Fruit fly (Drosophila melanogaster) whole organism, embryonic: ENCODE data around the gene CG5986.

Experiments used
- ATbp ChIP-seq: fragments of 200-800 bp; sonication (Bioruptor generic); optimal IDR thresholded peaks from 2 replicates; lab custom pipeline; 2017; ENCODE audit warnings: missing biosample characterization, mild to moderate bottlenecking, missing genetic modification characterization, missing genetic modification reagents
- Abd-B ChIP-seq: fragments of 200-800 bp; sonication (Bioruptor generic); optimal IDR thresholded peaks from 2 replicates; lab custom pipeline; 2018; ENCODE audit warnings: missing biosample characterization, mild to moderate bottlenecking, missing genetic modification characterization, moderate library complexity
- C15 ChIP-seq: fragments of 200-800 bp; sonication (Bioruptor generic); IDR thresholded peaks from 3 replicates; pipeline ENCODE4 v1.3.6; 2022; ENCODE audit warnings: missing biosample characterization, missing genetic modification characterization
- CG10543 ChIP-seq: fragments of 200-800 bp; sonication (Bioruptor generic); optimal IDR thresholded peaks from 3 replicates; lab custom pipeline; 2017; ENCODE audit warnings: missing biosample characterization, mild to moderate bottlenecking, missing genetic modification characterization, moderate library complexity
- CG10654 ChIP-seq: fragments of 200-800 bp; sonication (Bioruptor generic); optimal IDR thresholded peaks from 2 replicates; lab custom pipeline; 2016; ENCODE audit warnings: missing biosample characterization, missing genetic modification characterization
- CG11695 ChIP-seq: fragments of 200-800 bp; sonication (Bioruptor generic); IDR thresholded peaks from 3 replicates; pipeline ENCODE4 v1.3.6; 2022; ENCODE audit warnings: missing biosample characterization, missing genetic modification characterization
- CG12219 ChIP-seq: fragments of 200-800 bp; sonication (Bioruptor generic); optimal IDR thresholded peaks from 3 replicates; lab custom pipeline; 2018; ENCODE audit warnings: missing biosample characterization, mild to moderate bottlenecking, missing genetic modification characterization
- CG12942 ChIP-seq: fragments of 200-800 bp; sonication (Bioruptor generic); optimal IDR thresholded peaks from 3 replicates; lab custom pipeline; 2016; ENCODE audit warnings: missing biosample characterization, missing genetic modification characterization
- CG13894 ChIP-seq: fragments of 200-800 bp; sonication (Bioruptor generic); optimal IDR thresholded peaks from 3 replicates; lab custom pipeline; 2018; ENCODE audit warnings: missing biosample characterization, mild to moderate bottlenecking, missing genetic modification characterization, moderate library complexity
- CG14050 ChIP-seq: fragments of 200-800 bp; sonication (Bioruptor generic); IDR thresholded peaks from 3 replicates; pipeline ENCODE4 v1.3.6; 2022; ENCODE audit warnings: missing biosample characterization, missing genetic modification characterization
- CG14441 ChIP-seq: fragments of 200-800 bp; sonication (Bioruptor generic); IDR thresholded peaks from 2 replicates; pipeline ENCODE4 v1.3.6; 2022; ENCODE audit warnings: missing biosample characterization, missing genetic modification characterization
- CG1602 ChIP-seq: fragments of 200-800 bp; sonication (Bioruptor generic); optimal IDR thresholded peaks from 3 replicates; lab custom pipeline; 2016; ENCODE audit warnings: missing biosample characterization, missing genetic modification characterization
- CG1603 ChIP-seq: fragments of 200-800 bp; sonication (Bioruptor generic); optimal IDR thresholded peaks from 2 replicates; lab custom pipeline; 2019; ENCODE audit warnings: missing biosample characterization, mild to moderate bottlenecking, missing genetic modification characterization, moderate library complexity
- CG16779 ChIP-seq: fragments of 200-800 bp; sonication (Bioruptor generic); IDR thresholded peaks from 2 replicates; pipeline ENCODE4 v1.3.6; 2022; ENCODE audit warnings: missing biosample characterization, missing genetic modification characterization
- CG17328 ChIP-seq: fragments of 200-800 bp; sonication (Bioruptor generic); IDR thresholded peaks from 2 replicates; pipeline ENCODE4 v1.3.6; 2022; ENCODE audit warnings: missing biosample characterization, missing genetic modification characterization
- CG17359 ChIP-seq: fragments of 200-800 bp; sonication (Bioruptor generic); optimal IDR thresholded peaks from 3 replicates; lab custom pipeline; 2018; ENCODE audit warnings: missing biosample characterization, mild to moderate bottlenecking, missing genetic modification characterization, moderate library complexity
- CG18262 ChIP-seq: fragments of 200-800 bp; optimal IDR thresholded peaks from 3 replicates; lab custom pipeline; 2019; ENCODE audit warnings: missing biosample characterization, mild to moderate bottlenecking, missing genetic modification characterization, moderate library complexity
- CG2202 ChIP-seq: fragments of 200-800 bp; sonication (Bioruptor generic); optimal IDR thresholded peaks from 2 replicates; lab custom pipeline; 2018; ENCODE audit warnings: missing biosample characterization, mild to moderate bottlenecking, missing genetic modification characterization
- CG2712 ChIP-seq: fragments of 200-800 bp; optimal IDR thresholded peaks from 3 replicates; lab custom pipeline; 2019; ENCODE audit warnings: missing biosample characterization, mild to moderate bottlenecking, missing genetic modification characterization, moderate library complexity
- CG30403 ChIP-seq: fragments of 200-800 bp; sonication (Bioruptor generic); optimal IDR thresholded peaks from 3 replicates; lab custom pipeline; 2016; ENCODE audit warnings: missing biosample characterization, missing genetic modification characterization
- CG33557 ChIP-seq: fragments of 200-800 bp; sonication (Bioruptor generic); optimal IDR thresholded peaks from 2 replicates; lab custom pipeline; 2019; ENCODE audit warnings: missing biosample characterization, mild to moderate bottlenecking, missing genetic modification characterization, moderate library complexity
- CG3847 ChIP-seq: fragments of 200-800 bp; sonication (Bioruptor generic); IDR thresholded peaks from 2 replicates; pipeline ENCODE4 v1.3.6; 2022; ENCODE audit warnings: missing biosample characterization, missing genetic modification characterization
- CG4282 ChIP-seq: fragments of 200-800 bp; sonication (Bioruptor generic); optimal IDR thresholded peaks from 2 replicates; lab custom pipeline; 2016; ENCODE audit warnings: missing biosample characterization, missing genetic modification characterization
- CG4820 ChIP-seq: fragments of 200-800 bp; sonication (Bioruptor generic); optimal IDR thresholded peaks from 3 replicates; lab custom pipeline; 2016; ENCODE audit warnings: missing biosample characterization, missing genetic modification characterization
- CG5180 ChIP-seq: fragments of 200-800 bp; sonication (Bioruptor generic); optimal IDR thresholded peaks from 3 replicates; lab custom pipeline; 2017; ENCODE audit warnings: missing biosample characterization, missing genetic modification characterization, mild to moderate bottlenecking, moderate library complexity, missing genetic modification reagents
- CG6272 ChIP-seq: fragments of 200-800 bp; sonication (Bioruptor generic); IDR thresholded peaks from 2 replicates; pipeline ENCODE4 v1.3.6; 2022; ENCODE audit warnings: missing biosample characterization, missing genetic modification characterization
- CG7928 ChIP-seq: fragments of 200-800 bp; sonication (Bioruptor generic); optimal IDR thresholded peaks from 2 replicates; lab custom pipeline; 2017; ENCODE audit warnings: missing biosample characterization, mild to moderate bottlenecking, missing genetic modification characterization
- CG7987 ChIP-seq: fragments of 200-800 bp; sonication (Bioruptor generic); optimal IDR thresholded peaks from 2 replicates; lab custom pipeline; 2018; ENCODE audit warnings: missing biosample characterization, mild to moderate bottlenecking, missing genetic modification characterization, moderate library complexity
- CG8924 ChIP-seq: fragments of 200-800 bp; optimal IDR thresholded peaks from 3 replicates; lab custom pipeline; 2019; ENCODE audit warnings: missing biosample characterization, mild to moderate bottlenecking, missing genetic modification characterization, moderate library complexity
- CG9437 ChIP-seq: fragments of 200-800 bp; sonication (Bioruptor generic); optimal IDR thresholded peaks from 2 replicates; lab custom pipeline; 2018; ENCODE audit warnings: missing biosample characterization, mild to moderate bottlenecking, missing genetic modification characterization
- Dad ChIP-seq: fragments of 200-800 bp; sonication (Bioruptor generic); optimal IDR thresholded peaks from 3 replicates; lab custom pipeline; 2016; ENCODE audit warnings: missing biosample characterization, missing genetic modification characterization
- GATAe ChIP-seq: fragments of 200-800 bp; sonication (Bioruptor generic); conservative IDR thresholded peaks from 2 replicates; pipeline ENCODE4 v1.3.6; 2022; ENCODE audit warnings: missing biosample characterization, missing genetic modification characterization
- Hand ChIP-seq: fragments of 200-800 bp; sonication (Bioruptor generic); optimal IDR thresholded peaks from 2 replicates; lab custom pipeline; 2017; ENCODE audit warnings: mild to moderate bottlenecking, missing biosample characterization, missing genetic modification reagents, missing genetic modification characterization
- Hr51 ChIP-seq, 2 experiments: fragments of 200-800 bp; sonication (Bioruptor generic); optimal IDR thresholded peaks; 2 replicates in 1 of 2; 3 replicates in 1 of 2; lab custom pipeline; 2016 to 2018; ENCODE audit warnings: missing biosample characterization in 2 of 2, missing genetic modification characterization in 2 of 2, mild to moderate bottlenecking in 1 of 2, moderate library complexity in 1 of 2
- NC2α ChIP-seq: fragments of 200-800 bp; sonication (Bioruptor generic); optimal IDR thresholded peaks from 2 replicates; lab custom pipeline; 2016; ENCODE audit warnings: missing biosample characterization, missing genetic modification characterization
- NC2β ChIP-seq: fragments of 200-800 bp; sonication (Bioruptor generic); optimal IDR thresholded peaks from 2 replicates; lab custom pipeline; 2016; ENCODE audit warnings: missing biosample characterization, missing genetic modification characterization
- Oli ChIP-seq: fragments of 200-800 bp; sonication (Bioruptor generic); optimal IDR thresholded peaks from 2 replicates; lab custom pipeline; 2018; ENCODE audit warnings: missing biosample characterization, mild to moderate bottlenecking, missing genetic modification characterization, moderate library complexity
- Ssrp ChIP-seq: fragments of 200-800 bp; sonication (Bioruptor generic); optimal IDR thresholded peaks from 2 replicates; lab custom pipeline; 2018; ENCODE audit warnings: missing biosample characterization, mild to moderate bottlenecking, missing genetic modification characterization, moderate library complexity
- Xbp1 ChIP-seq: fragments of 200-800 bp; sonication (Bioruptor generic); optimal IDR thresholded peaks from 3 replicates; lab custom pipeline; 2016; ENCODE audit warnings: missing biosample characterization, mild to moderate bottlenecking, missing genetic modification characterization
- chif ChIP-seq, 2 experiments: fragments of 200-800 bp; sonication (Bioruptor generic); optimal IDR thresholded peaks; 3 replicates each; lab custom pipeline; 2016; ENCODE audit warnings: missing biosample characterization in 2 of 2, missing genetic modification characterization in 2 of 2
- chinmo ChIP-seq: fragments of 200-800 bp; sonication (Bioruptor generic); IDR thresholded peaks from 4 replicates; pipeline ENCODE4 v1.3.6; 2022; ENCODE audit warnings: missing biosample characterization, missing genetic modification characterization; ENCODE audit not compliant: partially characterized antibody
- crp ChIP-seq, 2 experiments: fragments of 200-800 bp; sonication (Bioruptor generic); optimal IDR thresholded peaks; 2 replicates in 1 of 2; 3 replicates in 1 of 2; lab custom pipeline; 2017; ENCODE audit warnings: missing biosample characterization in 2 of 2, missing genetic modification characterization in 2 of 2, mild to moderate bottlenecking in 1 of 2, moderate library complexity in 1 of 2
- jing ChIP-seq: fragments of 200-800 bp; sonication (Bioruptor generic); optimal IDR thresholded peaks from 2 replicates; lab custom pipeline; 2018; ENCODE audit warnings: missing biosample characterization, mild to moderate bottlenecking, missing genetic modification characterization
- kah ChIP-seq: fragments of 200-800 bp; sonication (Bioruptor generic); optimal IDR thresholded peaks from 2 replicates; lab custom pipeline; 2018; ENCODE audit warnings: missing biosample characterization, mild to moderate bottlenecking, missing genetic modification characterization
- oc ChIP-seq: fragments of 200-800 bp; sonication (Bioruptor generic); optimal IDR thresholded peaks from 2 replicates; lab custom pipeline; 2018; ENCODE audit warnings: missing biosample characterization, mild to moderate bottlenecking, missing genetic modification characterization, moderate library complexity
- pum ChIP-seq: fragments of 200-800 bp; sonication (Bioruptor generic); optimal IDR thresholded peaks from 2 replicates; lab custom pipeline; 2016; ENCODE audit warnings: missing biosample characterization, missing genetic modification characterization
- rib ChIP-seq: fragments of 200-800 bp; sonication (Bioruptor generic); IDR thresholded peaks from 2 replicates; pipeline ENCODE4 v1.3.6; 2022; ENCODE audit warnings: missing biosample characterization, missing genetic modification characterization
- ro ChIP-seq: fragments of 200-800 bp; sonication (Bioruptor generic); IDR thresholded peaks from 2 replicates; pipeline ENCODE4 v1.3.6; 2022; ENCODE audit warnings: missing biosample characterization, missing genetic modification characterization
- slbo ChIP-seq: fragments of 200-800 bp; sonication (Bioruptor generic); IDR thresholded peaks from 2 replicates; pipeline ENCODE4 v1.3.6; 2022; ENCODE audit warnings: missing biosample characterization, missing genetic modification characterization
- sr ChIP-seq: fragments of 200-800 bp; sonication (Bioruptor generic); IDR thresholded peaks from 3 replicates; pipeline ENCODE4 v1.3.6; 2022; ENCODE audit warnings: missing biosample characterization, missing genetic modification characterization
- z ChIP-seq: fragments of 200-800 bp; sonication (Bioruptor generic); IDR thresholded peaks from 3 replicates; pipeline ENCODE4 v1.3.6; 2022; ENCODE audit warnings: missing biosample characterization, missing genetic modification characterization

The CG5986 gene

DNA sequence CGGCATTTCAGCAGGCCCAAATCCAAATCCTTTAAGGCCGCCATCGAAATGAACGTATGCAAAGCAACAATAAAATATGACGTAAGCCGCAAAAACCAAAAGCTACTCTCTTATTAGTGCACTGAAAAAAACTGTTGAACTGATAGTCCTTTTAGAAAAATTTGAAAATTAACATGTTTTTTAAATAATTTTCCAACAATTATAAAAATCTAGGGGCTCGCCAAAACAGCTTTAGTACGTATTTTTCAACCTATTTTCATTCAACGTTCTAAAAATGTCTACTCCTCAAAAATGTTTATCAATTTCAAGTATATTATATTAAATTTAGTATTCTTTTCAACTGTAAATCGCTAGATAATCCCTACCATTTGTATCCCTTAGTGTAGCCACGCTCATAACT is 45.8 kb downstream of the CG5986 start (continued):
- TF ChIP-seq oc (tag; lab: Kevin White, UChicago) (no peak), sr (no peak), Dad (GFP tag; lab: Kevin White, UChicago) (no peak), jing (GFP tag; lab: Kevin White, UChicago) (no peak), CG14441 (GFP tag; lab: Robert Waterston, UW) (no peak), CG1603 (no peak), chif (GFP tag; optimal IDR thresholded peaks at IDR 0.05; lab: Kevin White, UChicago) (no peak), CG3847 (GFP tag; lab: Robert Waterston, UW) (peak; percentile 20; the same call in 1 of the 2 replicates), NC2α (GFP tag; lab: Kevin White, UChicago) (no peak), CG7987 (GFP tag; lab: Kevin White, UChicago) (no peak), CG30403 (peak; percentile 10), Hr51 (GFP tag; optimal IDR thresholded peaks at IDR 0.05; lab: Kevin White, UChicago) (peak in 1 of 2 experiments; percentile 52), CG17328 (GFP tag; lab: Robert Waterston, UW) (no peak), CG11695 (GFP tag; lab: Robert Waterston, UW) (no peak), CG8924 (peak; percentile 31), slbo (GFP tag; lab: Robert Waterston, UW) (peak; percentile 32; the same call in 1 of the 2 replicates), CG33557 (GFP tag; lab: Kevin White, UChicago) (no peak), chinmo (GFP tag; lab: Robert Waterston, UW) (no peak), CG5180 (GFP tag; lab: Kevin White, UChicago) (no peak), CG14050 (GFP tag; lab: Robert Waterston, UW) (no peak), Abd-B (GFP tag; lab: Kevin White, UChicago) (no peak), CG1602 (GFP tag; lab: Kevin White, UChicago) (no peak), CG9437 (no peak), Oli (tag; lab: Kevin White, UChicago) (peak; percentile 38), CG6272 (GFP tag; lab: Robert Waterston, UW) (no peak), ATbp (GFP tag; lab: Kevin White, UChicago) (no peak), CG2712 (no peak), pum (no peak), CG7928 (GFP tag; lab: Kevin White, UChicago) (no peak), C15 (GFP tag; lab: Robert Waterston, UW) (no peak), CG17359 (tag; lab: Kevin White, UChicago) (no peak), CG4282 (GFP tag; lab: Kevin White, UChicago) (no peak), CG16779 (GFP tag; lab: Robert Waterston, UW) (no peak), kah (GFP tag; lab: Kevin White, UChicago) (no peak), NC2β (GFP tag; lab: Kevin White, UChicago) (no peak), Ssrp (no peak), CG10543 (no peak), CG12219 (GFP tag; lab: Kevin White, UChicago) (no peak), Hand (peak; percentile 38), z (no peak), crp (GFP tag; optimal IDR thresholded peaks at IDR 0.05; lab: Kevin White, UChicago) (no peak), CG10654 (GFP tag; lab: Kevin White, UChicago) (no peak), CG13894 (tag; lab: Kevin White, UChicago) (no peak), CG12942 (GFP tag; lab: Kevin White, UChicago) (no peak), Xbp1 (peak; percentile 38), ro (no peak), CG4820 (GFP tag; lab: Kevin White, UChicago) (no peak), GATAe (GFP tag; lab: Robert Waterston, UW) (no peak), rib (GFP tag; lab: Robert Waterston, UW) (no peak), CG18262 (peak; percentile 1), CG2202 (tag; lab: Kevin White, UChicago) (no peak)
